Worm (Caenorhabditis elegans) whole organism, midembryonic: ENCODE data around the gene F58H1.6.

ENCODE experiments used
- flt-1 ChIP-seq: fragments of 200-800 bp; sonication (Bioruptor generic); IDR thresholded peaks from 2 replicates; pipeline ENCODE4 v1.3.6; 2022; ENCODE audit warnings: missing genetic modification characterization, missing compliant biosample characterization
- klf-2 ChIP-seq: fragments of 200-800 bp; sonication (Bioruptor generic); conservative IDR thresholded peaks from 2 replicates; pipeline ENCODE4 v1.3.6; 2022; ENCODE audit warnings: missing genetic modification reagents, missing genetic modification characterization, missing compliant biosample characterization
- ref-1 ChIP-seq: fragments of 200-800 bp; sonication (Bioruptor generic); conservative IDR thresholded peaks from 2 replicates; pipeline ENCODE4 v1.3.6; 2022; ENCODE audit warnings: missing genetic modification reagents, missing genetic modification characterization, missing compliant biosample characterization
- ztf-23 ChIP-seq: fragments of 200-800 bp; sonication (Bioruptor generic); IDR thresholded peaks from 2 replicates; pipeline ENCODE4 v1.3.6; 2022; ENCODE audit warnings: missing genetic modification reagents, missing genetic modification characterization, missing compliant biosample characterization
- ztf-29 ChIP-seq: fragments of 200-800 bp; sonication (Bioruptor generic); IDR thresholded peaks from 2 replicates; pipeline ENCODE4 v1.3.6; 2022; ENCODE audit warnings: missing genetic modification reagents, missing genetic modification characterization, missing compliant biosample characterization

DNA sequence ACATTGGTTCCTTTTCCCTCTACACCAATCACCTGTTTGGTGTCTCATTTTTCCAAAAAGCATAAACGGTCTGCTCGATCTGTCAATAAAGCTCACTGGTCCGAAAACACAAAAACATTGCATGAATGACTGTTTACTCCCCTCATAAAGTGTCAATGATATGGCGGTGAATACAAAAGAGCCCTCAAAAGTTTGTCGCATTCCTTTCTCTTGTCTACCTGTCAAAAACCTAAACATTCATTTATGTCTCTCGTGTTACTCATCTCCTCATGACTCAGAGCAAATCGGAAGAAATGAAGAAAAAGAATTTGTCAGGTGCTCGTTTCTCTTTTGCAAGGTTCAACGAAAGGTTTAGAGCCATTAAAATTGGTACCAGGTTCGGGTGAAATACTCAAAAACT, 8.8 kb downstream of the F58H1.6 start:
- no peak for TF ChIP-seq ztf-29 (GFP tag; lab: Robert Waterston, UW)
- TF ChIP-seq ref-1 (GFP tag; lab: Robert Waterston, UW), result no peak
- no peak for TF ChIP-seq ztf-23 (GFP tag; lab: Robert Waterston, UW)
- TF ChIP-seq klf-2 (GFP tag; lab: Robert Waterston, UW), result no peak
- TF ChIP-seq flt-1, result no peak
